Worm (Caenorhabditis elegans): ENCODE data around the gene rab-33.

Gene rab-33

ce11 chrIII:10534191-10534590, 30.5 kb upstream of the rab-33 start (continued):
- TF ChIP-seq attf-4 (tag; optimal IDR thresholded peaks at IDR 0.05) (no peak), fos-1 (tag; optimal IDR thresholded peaks at IDR 0.05) (no peak), skn-1 (tag; optimal IDR thresholded peaks at IDR 0.05) (no peak), jun-1 (tag; optimal IDR thresholded peaks at IDR 0.05) (no peak), mep-1 (tag; optimal IDR thresholded peaks at IDR 0.05) (peak; percentile 30), nhr-102 (tag; optimal IDR thresholded peaks at IDR 0.05) (no peak), unc-62 (GFP tag; optimal IDR thresholded peaks at IDR 0.05 in 1 of 2) (no peak), unc-62 (tag; optimal IDR thresholded peaks at IDR 0.05) (no peak), ceh-20 (GFP tag; IDR thresholded peaks at IDR 0.05) (no peak), F44E2.7 (GFP tag; IDR thresholded peaks at IDR 0.05) (no peak), dmd-8 (GFP tag; IDR thresholded peaks at IDR 0.05) (no peak), nhr-42 (GFP tag; IDR thresholded peaks at IDR 0.05) (peak; percentile 57; the same call in 1 of the 2 replicates), lin-1 (GFP tag; IDR thresholded peaks at IDR 0.05) (0 out of 2 replicates have a peak, but pooled peaks have one; percentile 23), spr-1 (tag; optimal IDR thresholded peaks at IDR 0.05) (no peak), nhr-237 (tag; optimal IDR thresholded peaks at IDR 0.05) (no peak), nhr-76 (tag; optimal IDR thresholded peaks at IDR 0.05) (no peak), saeg-2 (GFP tag; IDR thresholded peaks at IDR 0.05) (0 out of 2 replicates have a peak, but pooled peaks have one; percentile 44), zfp-3 (GFP tag; conservative IDR thresholded peaks at IDR 0.05) (peak; percentile 59; the same call in 1 of the 2 replicates), dmd-6 (GFP tag; IDR thresholded peaks at IDR 0.05) (peak; percentile 95), mxl-3 (GFP tag; optimal IDR thresholded peaks at IDR 0.05) (peak; percentile 98), ceh-82 (tag; optimal IDR thresholded peaks at IDR 0.05) (no peak), fkh-10 (GFP tag; optimal IDR thresholded peaks at IDR 0.05) (no peak), nhr-77 (tag; optimal IDR thresholded peaks at IDR 0.05) (peak; percentile 28), spr-3 (GFP tag; optimal IDR thresholded peaks at IDR 0.05) (no peak), snpc-1.2 (GFP tag; IDR thresholded peaks at IDR 0.05) (no peak), ZK546.5 (tag; optimal IDR thresholded peaks at IDR 0.05) (no peak), vab-7 (GFP tag; IDR thresholded peaks at IDR 0.05) (no peak), hlh-30 (tag; optimal IDR thresholded peaks at IDR 0.05; ENCODE audit: insufficient read depth) (peak; percentile 80)

DNA sequence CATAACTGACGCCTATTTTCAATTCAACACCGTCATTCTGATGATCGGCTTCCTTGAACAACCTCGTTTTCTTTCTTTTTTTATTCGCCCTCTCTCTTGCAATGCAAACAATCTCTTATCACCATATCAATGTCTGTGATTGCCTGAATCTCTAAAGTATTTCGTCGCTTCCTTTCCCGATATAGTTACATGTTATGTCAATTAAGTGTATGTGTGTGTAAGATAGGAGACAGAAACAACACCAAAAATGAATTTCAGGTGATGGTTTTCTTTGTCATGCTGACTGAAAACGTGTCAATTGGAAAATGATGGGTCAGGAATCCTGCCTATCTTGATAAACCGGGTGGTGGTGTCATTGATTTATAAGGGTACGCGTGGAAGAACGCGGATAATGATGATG, 29.7 kb upstream of the rab-33 start:
- TF ChIP-seq mep-1 (tag; optimal IDR thresholded peaks at IDR 0.05) (peak; percentile 55), lir-3 (tag; optimal IDR thresholded peaks at IDR 0.05) (no peak), T26A8.4 (GFP tag; IDR thresholded peaks at IDR 0.05) (0 out of 2 replicates have a peak, but pooled peaks have one; percentile 33), daf-16 (GFP tag; optimal IDR thresholded peaks at IDR 0.05) (peak in 1 of 2 experiments; percentile 35), daf-16 (tag; optimal IDR thresholded peaks at IDR 0.05) (peak; percentile 87), hlh-11 (tag; optimal IDR thresholded peaks at IDR 0.05) (peak; percentile 94), lsy-2 (tag; optimal IDR thresholded peaks at IDR 0.05) (peak in 1 of 2 experiments; percentile 38), hlh-30 (tag; optimal IDR thresholded peaks at IDR 0.05; ENCODE audit: insufficient read depth) (peak; percentile 85), vab-7 (GFP tag; IDR thresholded peaks at IDR 0.05) (no peak), hif-1 (tag; optimal IDR thresholded peaks at IDR 0.05) (peak in 1 of 2 experiments; percentile 84), mdt-29 (GFP tag; IDR thresholded peaks at IDR 0.05) (0 out of 2 replicates have a peak, but pooled peaks have one; percentile 40), dmd-6 (GFP tag; IDR thresholded peaks at IDR 0.05) (peak; percentile 94), nhr-48 (tag; optimal IDR thresholded peaks at IDR 0.05) (peak; percentile 69), ceh-20 (GFP tag; IDR thresholded peaks at IDR 0.05) (0 out of 2 replicates have a peak, but pooled peaks have one; percentile 17), nhr-28 (tag; optimal IDR thresholded peaks at IDR 0.05) (peak; percentile 94), nhr-6 (tag; optimal IDR thresholded peaks at IDR 0.05) (peak; percentile 58), ceh-28 (tag; optimal IDR thresholded peaks at IDR 0.05) (no peak), nhr-41 (GFP tag; IDR thresholded peaks at IDR 0.05) (peak; percentile 11; the same call in 1 of the 2 replicates), F37D6.2 (tag; optimal IDR thresholded peaks at IDR 0.05) (no peak), mdl-1 (tag; optimal IDR thresholded peaks at IDR 0.05) (peak; percentile 10 to 85), saeg-2 (GFP tag; IDR thresholded peaks at IDR 0.05) (no peak), php-3 (GFP tag; IDR thresholded peaks at IDR 0.05) (peak; percentile 48), nhr-102 (tag; optimal IDR thresholded peaks at IDR 0.05) (peak; percentile 44), tra-1 (GFP tag; IDR thresholded peaks at IDR 0.05) (peak; percentile 87), lin-13 (GFP tag; optimal IDR thresholded peaks at IDR 0.05) (peak; percentile 71), ztf-7 (tag; optimal IDR thresholded peaks at IDR 0.05) (peak; percentile 6), lin-38 (GFP tag; IDR thresholded peaks at IDR 0.05) (0 out of 2 replicates have a peak, but pooled peaks have one; percentile 8), nhr-77 (tag; optimal IDR thresholded peaks at IDR 0.05) (peak; percentile 80), pha-4 (GFP tag; IDR thresholded peaks at IDR 0.05) (no peak; the same call in 1 of the 2 replicates), pha-4 (tag; optimal IDR thresholded peaks at IDR 0.05) (no peak), dpl-1 (GFP tag; optimal IDR thresholded peaks at IDR 0.05) (peak; percentile 28)
